Fruit fly (Drosophila melanogaster) whole organism, prepupa: Measurements from ENCODE around the gene CG33172.
A peak's percentile ranks its signal among the peaks of the same experiment; 100 is the strongest.

Experiments used
- Blimp-1 ChIP-seq: fragments of 200-800 bp; sonication (Bioruptor generic); optimal IDR thresholded peaks from 3 replicates; lab custom pipeline; 2017; ENCODE audit warnings: missing biosample characterization, missing genetic modification characterization, mild to moderate bottlenecking, moderate library complexity, missing genetic modification reagents
- CG10631 ChIP-seq: fragments of 200-800 bp; sonication (Bioruptor generic); optimal IDR thresholded peaks from 2 replicates; lab custom pipeline; 2016; ENCODE audit warnings: missing biosample characterization, missing genetic modification characterization
- CG11294 ChIP-seq: fragments of 200-800 bp; sonication (Bioruptor generic); IDR thresholded peaks from 2 replicates; pipeline ENCODE4 v1.3.6; 2022; ENCODE audit warnings: missing biosample characterization, missing genetic modification characterization
- CG11902 ChIP-seq: fragments of 200-800 bp; sonication (Bioruptor generic); optimal IDR thresholded peaks from 3 replicates; lab custom pipeline; 2016; ENCODE audit warnings: missing biosample characterization, missing genetic modification characterization
- CG15336 ChIP-seq: fragments of 200-800 bp; sonication (Bioruptor generic); IDR thresholded peaks from 2 replicates; pipeline ENCODE4 v1.3.6; 2022; ENCODE audit warnings: missing biosample characterization, missing genetic modification characterization
- CG3032 ChIP-seq: fragments of 200-800 bp; optimal IDR thresholded peaks from 2 replicates; lab custom pipeline; 2019; ENCODE audit warnings: missing biosample characterization, mild to moderate bottlenecking, missing genetic modification characterization, moderate library complexity
- CG31627 ChIP-seq: fragments of 200-800 bp; sonication (Bioruptor generic); optimal IDR thresholded peaks from 3 replicates; lab custom pipeline; 2016; ENCODE audit warnings: missing biosample characterization, missing genetic modification characterization
- CG32006 ChIP-seq: fragments of 200-800 bp; sonication (Bioruptor generic); optimal IDR thresholded peaks from 3 replicates; lab custom pipeline; 2017; ENCODE audit warnings: missing biosample characterization, mild to moderate bottlenecking, missing genetic modification characterization
- CG6163 ChIP-seq: fragments of 200-800 bp; sonication (Bioruptor generic); IDR thresholded peaks from 3 replicates; pipeline ENCODE4 v1.3.6; 2022; ENCODE audit warnings: missing biosample characterization, missing genetic modification characterization
- CG8119 ChIP-seq: fragments of 200-800 bp; sonication (Bioruptor generic); IDR thresholded peaks from 3 replicates; pipeline ENCODE4 v1.3.6; 2022; ENCODE audit warnings: missing biosample characterization, missing genetic modification characterization
- CG8632 ChIP-seq: fragments of 200-800 bp; sonication (Bioruptor generic); optimal IDR thresholded peaks from 3 replicates; lab custom pipeline; 2016; ENCODE audit warnings: missing biosample characterization, missing genetic modification characterization
- CG9139 ChIP-seq: fragments of 200-800 bp; sonication (Bioruptor generic); optimal IDR thresholded peaks from 3 replicates; lab custom pipeline; 2017; ENCODE audit warnings: missing biosample characterization, mild to moderate bottlenecking, missing genetic modification characterization
- Eip75B ChIP-seq: fragments of 200-800 bp; sonication (Bioruptor generic); optimal IDR thresholded peaks from 3 replicates; lab custom pipeline; 2016; ENCODE audit warnings: missing biosample characterization, missing genetic modification characterization
- Eip78C ChIP-seq: fragments of 200-800 bp; sonication (Bioruptor generic); peaks from one replicate; lab custom pipeline; 2016; ENCODE audit warnings: missing biosample characterization, missing genetic modification characterization
- Eip93F ChIP-seq: fragments of 200-800 bp; sonication (Bioruptor generic); optimal IDR thresholded peaks from 2 replicates; lab custom pipeline; 2016; ENCODE audit warnings: missing biosample characterization, mild to moderate bottlenecking, missing genetic modification characterization
- Ets96B ChIP-seq: fragments of 200-800 bp; optimal IDR thresholded peaks from 2 replicates; lab custom pipeline; 2019; ENCODE audit warnings: missing biosample characterization, mild to moderate bottlenecking, missing genetic modification characterization, moderate library complexity
- Hr38 ChIP-seq: sonication (Bioruptor generic); optimal IDR thresholded peaks from 2 replicates; lab custom pipeline; 2016; ENCODE audit warnings: missing biosample characterization, missing genetic modification characterization
- Hr39 ChIP-seq: fragments of 200-800 bp; sonication (Bioruptor generic); optimal IDR thresholded peaks from 2 replicates; lab custom pipeline; 2016; ENCODE audit warnings: missing biosample characterization, missing genetic modification characterization
- Hr4 ChIP-seq: fragments of 200-800 bp; sonication (Bioruptor generic); optimal IDR thresholded peaks from 3 replicates; lab custom pipeline; 2016; ENCODE audit warnings: missing biosample characterization, missing genetic modification characterization
- Lpt ChIP-seq: fragments of 200-800 bp; sonication (Bioruptor generic); optimal IDR thresholded peaks from 3 replicates; lab custom pipeline; 2016; ENCODE audit warnings: missing biosample characterization, missing genetic modification characterization
- OdsH ChIP-seq: fragments of 200-800 bp; sonication (Bioruptor generic); optimal IDR thresholded peaks from 3 replicates; lab custom pipeline; 2016; ENCODE audit warnings: missing biosample characterization, missing genetic modification characterization
- Smox ChIP-seq: fragments of 200-800 bp; sonication (Bioruptor generic); optimal IDR thresholded peaks from 3 replicates; lab custom pipeline; 2016; ENCODE audit warnings: missing biosample characterization, missing genetic modification characterization
- Sox14 ChIP-seq: fragments of 200-800 bp; sonication (Bioruptor generic); optimal IDR thresholded peaks from 3 replicates; lab custom pipeline; 2016; ENCODE audit warnings: missing biosample characterization, missing genetic modification characterization
- Sox15 ChIP-seq: fragments of 200-800 bp; sonication (Bioruptor generic); optimal IDR thresholded peaks from 3 replicates; lab custom pipeline; 2016; ENCODE audit warnings: missing biosample characterization, missing genetic modification characterization
- dac ChIP-seq: fragments of 200-800 bp; sonication (Bioruptor generic); optimal IDR thresholded peaks from 2 replicates; lab custom pipeline; 2017; ENCODE audit warnings: missing biosample characterization, mild to moderate bottlenecking, missing genetic modification characterization
- dsx ChIP-seq: fragments of 200-800 bp; optimal IDR thresholded peaks from 3 replicates; lab custom pipeline; 2019; ENCODE audit warnings: missing biosample characterization, mild to moderate bottlenecking, missing genetic modification characterization, moderate library complexity; ENCODE audit not compliant: poor library complexity, severe bottlenecking
- eg ChIP-seq: fragments of 200-800 bp; sonication (Bioruptor generic); IDR thresholded peaks from 3 replicates; pipeline ENCODE4 v1.3.6; 2022; ENCODE audit warnings: missing biosample characterization, missing genetic modification characterization
- esn ChIP-seq: fragments of 200-800 bp; sonication (Bioruptor generic); optimal IDR thresholded peaks from 2 replicates; lab custom pipeline; 2016; ENCODE audit warnings: missing biosample characterization, mild to moderate bottlenecking, missing genetic modification characterization, moderate library complexity
- fd85E ChIP-seq: fragments of 200-800 bp; sonication (Bioruptor generic); optimal IDR thresholded peaks from 3 replicates; lab custom pipeline; 2016; ENCODE audit warnings: missing biosample characterization, missing genetic modification characterization
- fkh ChIP-seq: fragments of 200-800 bp; sonication (Bioruptor generic); optimal IDR thresholded peaks from 3 replicates; lab custom pipeline; 2017; ENCODE audit warnings: missing biosample characterization, mild to moderate bottlenecking, missing genetic modification characterization, moderate library complexity
- net ChIP-seq: fragments of 200-800 bp; sonication (Bioruptor generic); optimal IDR thresholded peaks from 3 replicates; lab custom pipeline; 2016; ENCODE audit warnings: missing biosample characterization, missing genetic modification characterization
- pdm3 ChIP-seq: fragments of 200-800 bp; sonication (Bioruptor generic); optimal IDR thresholded peaks from 3 replicates; lab custom pipeline; 2016; ENCODE audit warnings: missing biosample characterization, missing genetic modification characterization
- spab ChIP-seq: fragments of 200-800 bp; sonication (Bioruptor generic); optimal IDR thresholded peaks from 2 replicates; lab custom pipeline; 2017; ENCODE audit warnings: missing biosample characterization, mild to moderate bottlenecking, missing genetic modification characterization, missing genetic modification reagents
- ss ChIP-seq, 2 experiments: fragments of 200-800 bp; sonication (Bioruptor generic); optimal IDR thresholded peaks; 2 replicates in 1 of 2; 3 replicates in 1 of 2; lab custom pipeline; 2017 to 2018; ENCODE audit warnings: mild to moderate bottlenecking in 2 of 2, missing biosample characterization in 2 of 2, missing genetic modification characterization in 2 of 2, moderate library complexity in 1 of 2
- vri ChIP-seq: fragments of 200-800 bp; sonication (Bioruptor generic); optimal IDR thresholded peaks from 3 replicates; lab custom pipeline; 2016; ENCODE audit warnings: missing biosample characterization, mild to moderate bottlenecking, missing genetic modification characterization

The CG33172 gene

DNA sequence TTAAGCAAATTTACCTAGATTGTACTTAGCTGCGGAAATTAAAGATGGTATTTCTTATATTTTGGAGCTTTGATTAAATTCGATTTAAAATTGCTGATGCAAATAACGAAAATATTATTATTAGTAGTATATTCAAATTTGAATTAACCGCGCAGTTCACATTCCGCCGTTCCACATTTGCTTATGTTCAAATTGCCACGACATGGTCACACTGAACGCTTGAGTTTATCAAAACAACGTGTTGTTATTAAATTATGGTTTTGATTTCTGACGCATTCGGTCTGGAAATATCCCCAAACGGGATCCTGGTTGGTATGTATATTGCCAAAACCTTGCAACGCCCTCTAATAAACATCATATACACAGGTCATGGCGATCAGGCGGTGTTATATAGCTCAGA lies at the start of gene CG33172:
Gene CG33172 (plus strand): TSS at position 208 of the 400 bp plus-strand sequence.
- TF ChIP-seq Hr39 (no peak), CG8632 (GFP tag; lab: Kevin White, UChicago) (no peak), dsx (no peak), dac (GFP tag; lab: Kevin White, UChicago) (no peak), CG3032 (no peak), Sox15 (GFP tag; lab: Kevin White, UChicago) (no peak), Ets96B (tag; lab: Kevin White, UChicago) (no peak), Hr4 (GFP tag; lab: Kevin White, UChicago) (no peak), esn (GFP tag; lab: Kevin White, UChicago) (no peak)
- TF ChIP-seq, all 60 proteins: peak for 0

dm6 chrX:15731968-15732367 lies 37.5 kb upstream of the CG33172 start, which contains the start of gene CG8191:
CG8191 (plus strand) TSS chrX:15732178.
- TF ChIP-seq Smox (GFP tag; lab: Kevin White, UChicago) (no peak), fd85E (GFP tag; lab: Kevin White, UChicago) (no peak), ss (GFP tag; optimal IDR thresholded peaks at IDR 0.05; lab: Kevin White, UChicago) (no peak), pdm3 (GFP tag; lab: Kevin White, UChicago) (no peak), CG15336 (GFP tag; lab: Robert Waterston, UW) (no peak), Eip75B (GFP tag; lab: Kevin White, UChicago) (no peak), Sox14 (GFP tag; lab: Kevin White, UChicago) (no peak), Eip93F (GFP tag; lab: Kevin White, UChicago) (no peak), CG11902 (GFP tag; lab: Kevin White, UChicago) (no peak), fkh (GFP tag; lab: Kevin White, UChicago) (no peak)
- TF ChIP-seq, all 60 proteins: peak for 0

dm6 chrX:15733192-15733892 lies 36.1 kb upstream of the CG33172 start:
- TF ChIP-seq Eip78C (peak; percentile 32), OdsH (GFP tag; lab: Kevin White, UChicago) (no peak), CG15336 (GFP tag; lab: Robert Waterston, UW) (peak; percentile 60), net (GFP tag; lab: Kevin White, UChicago) (no peak), fd85E (GFP tag; lab: Kevin White, UChicago) (no peak), Hr39 (no peak), pdm3 (GFP tag; lab: Kevin White, UChicago) (no peak), CG31627 (no peak), CG32006 (GFP tag; lab: Kevin White, UChicago) (no peak), spab (GFP tag; lab: Kevin White, UChicago) (no peak), CG10631 (no peak), Hr38 (GFP tag; lab: Kevin White, UChicago) (no peak), Eip75B (GFP tag; lab: Kevin White, UChicago) (no peak), CG8632 (GFP tag; lab: Kevin White, UChicago) (no peak), Lpt (GFP tag; lab: Kevin White, UChicago) (no peak), eg (GFP tag; lab: Robert Waterston, UW) (peak; percentile 72), dac (GFP tag; lab: Kevin White, UChicago) (no peak), CG9139 (no peak), CG6163 (GFP tag; lab: Robert Waterston, UW) (peak; percentile 47; the same call in 1 of the 3 replicates), dsx (no peak), Blimp-1 (no peak), CG11294 (GFP tag; lab: Robert Waterston, UW) (no peak), esn (GFP tag; lab: Kevin White, UChicago) (no peak), fkh (GFP tag; lab: Kevin White, UChicago) (no peak), CG8119 (GFP tag; lab: Robert Waterston, UW) (peak; percentile 26; the same call in 1 of the 3 replicates), vri (GFP tag; lab: Kevin White, UChicago) (no peak)
